Fruit fly (Drosophila melanogaster) whole organism, embryonic: ENCODE results near the gene Hayan.

ENCODE experiments used
- B-H2 ChIP-seq: fragments of 200-800 bp; sonication (Bioruptor generic); optimal IDR thresholded peaks from 2 replicates; lab custom pipeline; 2018; ENCODE audit warnings: missing biosample characterization, mild to moderate bottlenecking, missing genetic modification characterization
- CG10209 ChIP-seq: fragments of 200-800 bp; sonication (Bioruptor generic); optimal IDR thresholded peaks from 3 replicates; lab custom pipeline; 2017; ENCODE audit warnings: missing biosample characterization, mild to moderate bottlenecking, missing genetic modification characterization, missing genetic modification reagents
- CG10366 ChIP-seq: fragments of 200-800 bp; sonication (Bioruptor generic); IDR thresholded peaks from 2 replicates; pipeline ENCODE4 v1.3.6; 2022; ENCODE audit warnings: missing biosample characterization, missing genetic modification characterization
- CG10979 ChIP-seq: fragments of 200-800 bp; sonication (Bioruptor generic); optimal IDR thresholded peaks from 2 replicates; lab custom pipeline; 2018; ENCODE audit warnings: missing biosample characterization, mild to moderate bottlenecking, missing genetic modification characterization, moderate library complexity
- CG11085 ChIP-seq: fragments of 200-800 bp; sonication (Bioruptor generic); IDR thresholded peaks from 2 replicates; pipeline ENCODE4 v1.3.6; 2022; ENCODE audit warnings: missing biosample characterization, missing genetic modification characterization
- CG12236 ChIP-seq: fragments of 200-800 bp; sonication (Bioruptor generic); optimal IDR thresholded peaks from 2 replicates; lab custom pipeline; 2016; ENCODE audit warnings: missing biosample characterization, missing genetic modification characterization
- CG1233 ChIP-seq: fragments of 200-800 bp; sonication (Bioruptor generic); optimal IDR thresholded peaks from 4 replicates; lab custom pipeline; 2018; ENCODE audit warnings: missing biosample characterization, mild to moderate bottlenecking, missing genetic modification characterization
- CG12942 ChIP-seq: fragments of 200-800 bp; sonication (Bioruptor generic); optimal IDR thresholded peaks from 3 replicates; lab custom pipeline; 2016; ENCODE audit warnings: missing biosample characterization, missing genetic modification characterization
- CG13296 ChIP-seq: fragments of 200-800 bp; sonication (Bioruptor generic); optimal IDR thresholded peaks from 3 replicates; lab custom pipeline; 2018; ENCODE audit warnings: missing biosample characterization, mild to moderate bottlenecking, missing genetic modification characterization
- CG14710 ChIP-seq: fragments of 200-800 bp; sonication (Bioruptor generic); optimal IDR thresholded peaks from 3 replicates; lab custom pipeline; 2019; ENCODE audit warnings: missing biosample characterization, mild to moderate bottlenecking, missing genetic modification characterization, moderate library complexity
- CG15269 ChIP-seq: fragments of 200-800 bp; sonication (Bioruptor generic); optimal IDR thresholded peaks from 2 replicates; lab custom pipeline; 2018; ENCODE audit warnings: missing biosample characterization, mild to moderate bottlenecking, missing genetic modification characterization, moderate library complexity
- CG17359 ChIP-seq: fragments of 200-800 bp; sonication (Bioruptor generic); optimal IDR thresholded peaks from 3 replicates; lab custom pipeline; 2018; ENCODE audit warnings: missing biosample characterization, mild to moderate bottlenecking, missing genetic modification characterization, moderate library complexity
- CG17385 ChIP-seq: fragments of 200-800 bp; sonication (Bioruptor generic); optimal IDR thresholded peaks from 3 replicates; lab custom pipeline; 2018; ENCODE audit warnings: missing biosample characterization, mild to moderate bottlenecking, missing genetic modification characterization
- CG17612 ChIP-seq: fragments of 200-800 bp; sonication (Bioruptor generic); IDR thresholded peaks from 2 replicates; pipeline ENCODE4 v1.3.6; 2022; ENCODE audit warnings: missing biosample characterization, missing genetic modification characterization
- CG2129 ChIP-seq: fragments of 200-800 bp; sonication (Bioruptor generic); IDR thresholded peaks from 2 replicates; pipeline ENCODE4 v1.3.6; 2022; ENCODE audit warnings: missing biosample characterization, missing genetic modification characterization; ENCODE audit not compliant: partially characterized antibody
- CG31365 ChIP-seq: fragments of 200-800 bp; sonication (Bioruptor generic); optimal IDR thresholded peaks from 2 replicates; lab custom pipeline; 2018; ENCODE audit warnings: missing biosample characterization, mild to moderate bottlenecking, missing genetic modification characterization
- CG7372 ChIP-seq: fragments of 200-800 bp; sonication (Bioruptor generic); IDR thresholded peaks from 2 replicates; pipeline ENCODE4 v1.3.6; 2022; ENCODE audit warnings: missing biosample characterization, missing genetic modification characterization
- CG8388 ChIP-seq: fragments of 200-800 bp; sonication (Bioruptor generic); optimal IDR thresholded peaks from 2 replicates; lab custom pipeline; 2019; ENCODE audit warnings: missing biosample characterization, mild to moderate bottlenecking, missing genetic modification characterization, moderate library complexity
- CG8944 ChIP-seq: fragments of 200-800 bp; sonication (Bioruptor generic); optimal IDR thresholded peaks from 3 replicates; lab custom pipeline; 2016; ENCODE audit warnings: missing biosample characterization, missing genetic modification characterization
- CG9437 ChIP-seq: fragments of 200-800 bp; sonication (Bioruptor generic); optimal IDR thresholded peaks from 2 replicates; lab custom pipeline; 2018; ENCODE audit warnings: missing biosample characterization, mild to moderate bottlenecking, missing genetic modification characterization
- CG9727 ChIP-seq: fragments of 200-800 bp; sonication (Bioruptor generic); optimal IDR thresholded peaks from 3 replicates; lab custom pipeline; 2017; ENCODE audit warnings: missing biosample characterization, mild to moderate bottlenecking, missing genetic modification characterization
- Dip2 ChIP-seq: fragments of 200-800 bp; sonication (Bioruptor generic); IDR thresholded peaks from 2 replicates; pipeline ENCODE4 v1.3.6; 2022; ENCODE audit warnings: missing biosample characterization, missing genetic modification characterization
- Elba2 ChIP-seq: fragments of 200-800 bp; sonication (Bioruptor generic); optimal IDR thresholded peaks from 3 replicates; lab custom pipeline; 2016; ENCODE audit warnings: missing biosample characterization, missing genetic modification characterization
- Fer3 ChIP-seq: fragments of 200-800 bp; sonication (Bioruptor generic); optimal IDR thresholded peaks from 2 replicates; lab custom pipeline; 2018; ENCODE audit warnings: missing biosample characterization, mild to moderate bottlenecking, missing genetic modification characterization, moderate library complexity
- HmgD ChIP-seq: fragments of 200-800 bp; sonication (Bioruptor generic); optimal IDR thresholded peaks from 3 replicates; lab custom pipeline; 2016; ENCODE audit warnings: missing biosample characterization, missing genetic modification characterization
- Hsf ChIP-seq: fragments of 200-800 bp; sonication (Bioruptor generic); optimal IDR thresholded peaks from 3 replicates; lab custom pipeline; 2016; ENCODE audit warnings: missing biosample characterization, missing genetic modification characterization
- MESR4 ChIP-seq: fragments of 200-800 bp; sonication (Bioruptor generic); optimal IDR thresholded peaks from 2 replicates; lab custom pipeline; 2018; ENCODE audit warnings: missing biosample characterization, mild to moderate bottlenecking, missing genetic modification characterization, moderate library complexity
- NK7.1 ChIP-seq: fragments of 200-800 bp; sonication (Bioruptor generic); optimal IDR thresholded peaks from 3 replicates; lab custom pipeline; 2016; ENCODE audit warnings: missing biosample characterization, missing genetic modification characterization
- Optix ChIP-seq: fragments of 200-800 bp; sonication (Bioruptor generic); IDR thresholded peaks from 3 replicates; pipeline ENCODE4 v1.3.6; 2022; ENCODE audit warnings: missing biosample characterization, missing genetic modification characterization
- Ssrp ChIP-seq: fragments of 200-800 bp; sonication (Bioruptor generic); optimal IDR thresholded peaks from 2 replicates; lab custom pipeline; 2018; ENCODE audit warnings: missing biosample characterization, mild to moderate bottlenecking, missing genetic modification characterization, moderate library complexity
- aop ChIP-seq: fragments of 200-800 bp; sonication (Bioruptor generic); IDR thresholded peaks from 2 replicates; pipeline ENCODE4 v1.3.6; 2022; ENCODE audit warnings: missing biosample characterization, missing genetic modification characterization
- az2 ChIP-seq: fragments of 200-800 bp; sonication (Bioruptor generic); optimal IDR thresholded peaks from 3 replicates; lab custom pipeline; 2016; ENCODE audit warnings: missing biosample characterization, missing genetic modification characterization
- chm ChIP-seq: fragments of 200-800 bp; sonication (Bioruptor generic); IDR thresholded peaks from 2 replicates; pipeline ENCODE4 v1.3.6; 2022; ENCODE audit warnings: missing biosample characterization, missing genetic modification characterization
- danr ChIP-seq: fragments of 200-800 bp; sonication (Bioruptor generic); IDR thresholded peaks from 2 replicates; pipeline ENCODE4 v1.3.6; 2022; ENCODE audit warnings: missing biosample characterization, missing genetic modification characterization
- dmrt99B ChIP-seq: fragments of 200-800 bp; sonication (Bioruptor generic); optimal IDR thresholded peaks from 2 replicates; lab custom pipeline; 2018; ENCODE audit warnings: missing biosample characterization, mild to moderate bottlenecking, missing genetic modification characterization, moderate library complexity
- dysf ChIP-seq: fragments of 200-800 bp; sonication (Bioruptor generic); IDR thresholded peaks from 3 replicates; pipeline ENCODE4 v1.3.6; 2022; ENCODE audit warnings: missing biosample characterization, missing genetic modification characterization
- fru ChIP-seq: fragments of >200 bp; optimal IDR thresholded peaks from 2 replicates; lab custom pipeline; 2017
- gcm2 ChIP-seq: fragments of 200-800 bp; sonication (Bioruptor generic); optimal IDR thresholded peaks from 2 replicates; lab custom pipeline; 2016; ENCODE audit warnings: missing biosample characterization, missing genetic modification characterization
- ham ChIP-seq: fragments of 200-800 bp; sonication (Bioruptor generic); IDR thresholded peaks from 2 replicates; pipeline ENCODE4 v1.3.6; 2022; ENCODE audit warnings: missing biosample characterization, missing genetic modification characterization
- jumu ChIP-seq: fragments of 200-800 bp; sonication (Bioruptor generic); optimal IDR thresholded peaks from 3 replicates; lab custom pipeline; 2016; ENCODE audit warnings: missing biosample characterization, missing genetic modification characterization
- lbe ChIP-seq: fragments of 200-800 bp; sonication (Bioruptor generic); optimal IDR thresholded peaks from 2 replicates; lab custom pipeline; 2016; ENCODE audit warnings: missing biosample characterization, mild to moderate bottlenecking, missing genetic modification characterization
- lmd ChIP-seq: fragments of 200-800 bp; sonication (Bioruptor generic); IDR thresholded peaks from 2 replicates; pipeline ENCODE4 v1.3.6; 2022; ENCODE audit warnings: missing biosample characterization, missing genetic modification characterization
- nerfin-1 ChIP-seq: fragments of 200-800 bp; sonication (Bioruptor generic); optimal IDR thresholded peaks from 3 replicates; lab custom pipeline; 2019; ENCODE audit warnings: missing biosample characterization, mild to moderate bottlenecking, missing genetic modification characterization, moderate library complexity
- nmo ChIP-seq: fragments of 200-800 bp; sonication (Bioruptor generic); optimal IDR thresholded peaks from 2 replicates; lab custom pipeline; 2018; ENCODE audit warnings: missing biosample characterization, mild to moderate bottlenecking, missing genetic modification characterization, moderate library complexity
- psq ChIP-seq: fragments of 200-800 bp; sonication (Bioruptor generic); optimal IDR thresholded peaks from 2 replicates; lab custom pipeline; 2017; ENCODE audit warnings: missing biosample characterization, missing genetic modification characterization
- rib ChIP-seq: fragments of 200-800 bp; sonication (Bioruptor generic); IDR thresholded peaks from 2 replicates; pipeline ENCODE4 v1.3.6; 2022; ENCODE audit warnings: missing biosample characterization, missing genetic modification characterization
- sob ChIP-seq: fragments of 200-800 bp; sonication (Bioruptor generic); IDR thresholded peaks from 2 replicates; pipeline ENCODE4 v1.3.6; 2022; ENCODE audit warnings: missing biosample characterization, missing genetic modification characterization
- yki ChIP-seq: fragments of >200 bp; optimal IDR thresholded peaks from 3 replicates; lab custom pipeline; 2018
- zen ChIP-seq: fragments of 200-800 bp; sonication (Bioruptor generic); optimal IDR thresholded peaks from 3 replicates; lab custom pipeline; 2018; ENCODE audit warnings: missing biosample characterization, mild to moderate bottlenecking, missing genetic modification characterization, moderate library complexity
- zen2 ChIP-seq: fragments of 200-800 bp; sonication (Bioruptor generic); IDR thresholded peaks from 3 replicates; pipeline ENCODE4 v1.3.6; 2022; ENCODE audit warnings: missing biosample characterization, missing genetic modification characterization; ENCODE audit not compliant: partially characterized antibody
- zfh1 ChIP-seq: fragments of 200-800 bp; sonication (Bioruptor generic); IDR thresholded peaks from 3 replicates; pipeline ENCODE4 v1.3.6; 2022; ENCODE audit warnings: missing biosample characterization, missing genetic modification characterization

The Hayan gene

DNA sequence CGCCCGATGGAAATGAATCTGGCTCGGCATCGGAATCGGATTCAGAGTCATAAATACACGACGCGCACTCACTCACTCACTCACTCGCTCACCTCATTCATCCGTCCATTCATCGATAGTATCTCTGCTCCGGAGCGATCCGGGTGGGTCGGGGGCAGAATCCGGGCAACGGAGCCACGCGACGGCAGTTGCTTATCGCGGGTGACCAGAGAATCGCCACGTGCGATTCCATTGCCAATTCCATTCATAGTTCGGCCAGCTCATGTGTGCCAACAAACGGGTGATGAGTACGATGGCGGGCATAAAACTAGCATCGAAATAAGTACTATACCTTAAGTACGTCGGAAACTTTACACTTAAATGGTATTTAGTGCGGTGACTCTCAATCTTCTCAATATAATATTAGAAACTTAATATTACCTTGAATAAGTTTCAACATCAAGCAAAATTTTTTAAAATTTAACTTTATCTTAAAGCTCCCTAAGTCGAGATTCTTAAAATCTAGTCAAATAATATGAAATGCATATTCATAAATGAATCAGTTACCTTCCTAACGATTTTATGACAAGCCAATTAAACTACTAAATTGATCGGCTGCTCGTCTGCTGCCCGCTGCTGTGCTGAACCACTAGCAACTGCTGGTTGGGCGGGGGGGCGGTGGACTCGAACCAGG lies 41.2 kb upstream of the Hayan start (continued):
- TF ChIP-seq CG17612 (GFP tag; lab: Robert Waterston, UW) (no peak), ham (GFP tag; lab: Robert Waterston, UW) (no peak), danr (0 out of 2 replicates have a peak, but pooled peaks have one; percentile 5), gcm2 (no peak), NK7.1 (no peak), psq (no peak), HmgD (GFP tag; lab: Kevin White, UChicago) (no peak), CG14710 (tag; lab: Kevin White, UChicago) (peak; percentile 70), dmrt99B (peak; percentile 53), lmd (peak; percentile 34; the same call in 1 of the 2 replicates), jumu (GFP tag; lab: Kevin White, UChicago) (no peak), zen2 (no peak), CG12236 (GFP tag; lab: Kevin White, UChicago) (no peak), Fer3 (tag; lab: Kevin White, UChicago) (no peak), CG17385 (GFP tag; lab: Kevin White, UChicago) (peak; percentile 7), CG10366 (no peak; the same call in 1 of the 2 replicates), sob (GFP tag; lab: Robert Waterston, UW) (no peak), B-H2 (GFP tag; lab: Kevin White, UChicago) (no peak), CG15269 (no peak), MESR4 (GFP tag; lab: Kevin White, UChicago) (no peak), CG9437 (peak; percentile 42), aop (no peak), CG31365 (tag; lab: Kevin White, UChicago) (no peak), CG10979 (tag; lab: Kevin White, UChicago) (peak; percentile 79), CG8944 (GFP tag; lab: Kevin White, UChicago) (no peak), chm (no peak), zfh1 (GFP tag; lab: Robert Waterston, UW) (no peak), CG2129 (GFP tag; lab: Robert Waterston, UW) (no peak), CG11085 (no peak), Optix (GFP tag; lab: Robert Waterston, UW) (no peak), rib (GFP tag; lab: Robert Waterston, UW) (no peak), CG7372 (no peak), nerfin-1 (tag; lab: Kevin White, UChicago) (no peak), Dip2 (GFP tag; lab: Robert Waterston, UW) (no peak), Elba2 (GFP tag; lab: Kevin White, UChicago) (no peak), Ssrp (tag; lab: Kevin White, UChicago) (peak; percentile 46), CG12942 (no peak), CG10209 (GFP tag; lab: Kevin White, UChicago) (peak; percentile 52), dysf (GFP tag; lab: Robert Waterston, UW) (no peak; the same call in 2 of the 3 replicates), CG13296 (peak; percentile 32), CG17359 (peak; percentile 34), az2 (GFP tag; lab: Kevin White, UChicago) (peak; percentile 1), zen (tag; lab: Kevin White, UChicago) (peak; percentile 46), CG9727 (peak; percentile 73), yki (lab: Kevin White, UChicago) (no peak), Hsf (peak; percentile 40), nmo (GFP tag; lab: Kevin White, UChicago) (peak; percentile 59), CG8388 (GFP tag; lab: Kevin White, UChicago) (peak; percentile 48), lbe (no peak), fru (no peak), CG1233 (GFP tag; lab: Kevin White, UChicago) (peak; percentile 2)
